Fruit fly (Drosophila melanogaster): ENCODE measurements around the gene Acbp1.

The Acbp1 gene

dm6 chr2L:8126849-8127602, 35.2 kb downstream of the Acbp1 start, which contains the start of the genes CG12375 and CG8668 (continued):
- TF ChIP-seq pho (GFP tag; optimal IDR thresholded peaks at IDR 0.05) (no peak), CG12071 (GFP tag; optimal IDR thresholded peaks at IDR 0.05) (no peak), Jarid2 (GFP tag; optimal IDR thresholded peaks at IDR 0.05) (peak; percentile 48), repo (GFP tag; optimal IDR thresholded peaks at IDR 0.05) (no peak), CG11696 (GFP tag; IDR thresholded peaks at IDR 0.05) (no peak), Ravus (GFP tag; IDR thresholded peaks at IDR 0.05) (no peak), CG30020 (tag; optimal IDR thresholded peaks at IDR 0.05) (no peak), CG11398 (GFP tag; optimal IDR thresholded peaks at IDR 0.05) (no peak), Hr78 (GFP tag; optimal IDR thresholded peaks at IDR 0.05) (no peak), CG30403 (GFP tag; optimal IDR thresholded peaks at IDR 0.05) (no peak), lilli (GFP tag; optimal IDR thresholded peaks at IDR 0.05) (peak; percentile 42), ssp (GFP tag; IDR thresholded peaks at IDR 0.05) (no peak), MTF-1 (GFP tag; optimal IDR thresholded peaks at IDR 0.05; ENCODE audit: borderline replicate concordance) (no peak), CG8281 (tag; optimal IDR thresholded peaks at IDR 0.05) (no peak), gro (GFP tag; optimal IDR thresholded peaks at IDR 0.05) (peak; percentile 22), gcm2 (GFP tag; optimal IDR thresholded peaks at IDR 0.05) (no peak), CG2202 (tag; optimal IDR thresholded peaks at IDR 0.05) (no peak), Adf1 (GFP tag; IDR thresholded peaks at IDR 0.05) (no peak), gce (GFP tag; IDR thresholded peaks at IDR 0.05) (no peak), CG1529 (GFP tag; optimal IDR thresholded peaks at IDR 0.05) (no peak), tll (GFP tag; optimal IDR thresholded peaks at IDR 0.05) (no peak), CG10274 (GFP tag; optimal IDR thresholded peaks at IDR 0.05) (no peak), E2f2 (GFP tag; IDR thresholded peaks at IDR 0.05) (no peak), salm (tag; optimal IDR thresholded peaks at IDR 0.05) (no peak), CG43689 (GFP tag; IDR thresholded peaks at IDR 0.05) (no peak), tap (tag; optimal IDR thresholded peaks at IDR 0.05) (no peak), CG6813 (GFP tag; optimal IDR thresholded peaks at IDR 0.05) (no peak), Bteb2 (GFP tag; optimal IDR thresholded peaks at IDR 0.05) (no peak), CG18619 (GFP tag; optimal IDR thresholded peaks at IDR 0.05) (no peak), Nf-YA (GFP tag; IDR thresholded peaks at IDR 0.05) (no peak), CG4404 (GFP tag; IDR thresholded peaks at IDR 0.05) (no peak), CG18262 (tag; optimal IDR thresholded peaks at IDR 0.05) (no peak), TFAM (GFP tag; optimal IDR thresholded peaks at IDR 0.05) (no peak), dimm (GFP tag; IDR thresholded peaks at IDR 0.05) (no peak), CG15514 (GFP tag; optimal IDR thresholded peaks at IDR 0.05) (peak; percentile 54), Ada2b (GFP tag; IDR thresholded peaks at IDR 0.05) (no peak), wor (GFP tag; IDR thresholded peaks at IDR 0.05) (no peak), jing (GFP tag; optimal IDR thresholded peaks at IDR 0.05) (no peak), cg (GFP tag; optimal IDR thresholded peaks at IDR 0.05) (no peak), Fer2 (tag; optimal IDR thresholded peaks at IDR 0.05) (no peak), grau (tag; optimal IDR thresholded peaks at IDR 0.05) (no peak), Aef1 (GFP tag; IDR thresholded peaks at IDR 0.05) (no peak), CG9609 (GFP tag; optimal IDR thresholded peaks at IDR 0.05) (no peak), CG14050 (GFP tag; IDR thresholded peaks at IDR 0.05) (no peak), cas (GFP tag; IDR thresholded peaks at IDR 0.05) (no peak), dysf (GFP tag; IDR thresholded peaks at IDR 0.05) (no peak), CG9876 (GFP tag; optimal IDR thresholded peaks at IDR 0.05) (no peak), twi (tag; optimal IDR thresholded peaks at IDR 0.05) (no peak), Spps (tag; optimal IDR thresholded peaks at IDR 0.05) (no peak), fd96Cb (tag; optimal IDR thresholded peaks at IDR 0.05) (no peak), Xbp1 (GFP tag; optimal IDR thresholded peaks at IDR 0.05) (no peak)

Data from whole organism, embryonic.